Worm (Caenorhabditis elegans) whole organism, early embryonic: ENCODE data around the gene col-10.

Experiments
- B0310.2 ChIP-seq: sonication (generic microtip); optimal IDR thresholded peaks from 2 replicates; lab custom pipeline; 2016; ENCODE audit warnings: mild to moderate bottlenecking, missing genetic modification characterization, missing compliant biosample characterization
- F13C5.2 ChIP-seq: sonication (generic microtip); optimal IDR thresholded peaks from 2 replicates; lab custom pipeline; 2017; ENCODE audit warnings: mild to moderate bottlenecking, missing genetic modification characterization, inconsistent platforms, missing compliant biosample characterization
- aly-1 ChIP-seq: sonication (generic microtip); optimal IDR thresholded peaks from 2 replicates; lab custom pipeline; 2016; ENCODE audit warnings: missing genetic modification characterization, missing compliant biosample characterization
- ama-1 ChIP-seq: fragments of 150-350 bp; optimal IDR thresholded peaks from 2 replicates; lab custom pipeline; 2014
- ceh-13 ChIP-seq: fragments of 200-800 bp; sonication (Bioruptor generic); optimal IDR thresholded peaks from 2 replicates; lab custom pipeline; 2018; ENCODE audit warnings: mild to moderate bottlenecking, missing genetic modification characterization, missing compliant biosample characterization
- ceh-36 ChIP-seq: sonication (generic microtip); optimal IDR thresholded peaks from 2 replicates; lab custom pipeline; 2016; ENCODE audit warnings: missing genetic modification characterization, inconsistent platforms, missing compliant biosample characterization
- ets-7 ChIP-seq: sonication (generic microtip); optimal IDR thresholded peaks from 2 replicates; lab custom pipeline; 2016; ENCODE audit warnings: missing genotype, missing genetic modification characterization, missing compliant biosample characterization
- flt-1 ChIP-seq: fragments of 200-800 bp; sonication (Bioruptor generic); IDR thresholded peaks from 2 replicates; pipeline ENCODE4 v1.3.6; 2022; ENCODE audit warnings: missing genetic modification characterization, missing compliant biosample characterization
- hmbx-1 ChIP-seq: sonication (generic microtip); optimal IDR thresholded peaks from 2 replicates; lab custom pipeline; 2016; ENCODE audit warnings: mild to moderate bottlenecking, missing genetic modification characterization, missing compliant biosample characterization
- hmg-4 ChIP-seq: fragments of 200-800 bp; sonication (Bioruptor generic); optimal IDR thresholded peaks from 2 replicates; lab custom pipeline; 2018; ENCODE audit warnings: mild to moderate bottlenecking, missing genetic modification characterization, missing compliant biosample characterization
- hnd-1 ChIP-seq: sonication (generic microtip); optimal IDR thresholded peaks from 2 replicates; lab custom pipeline; 2016; ENCODE audit warnings: missing genetic modification characterization, missing compliant biosample characterization
- pes-1 ChIP-seq: fragments of 200-800 bp; sonication (Bioruptor generic); IDR thresholded peaks from 2 replicates; pipeline ENCODE4 v1.3.6; 2022; ENCODE audit warnings: missing genetic modification reagents, missing genetic modification characterization, missing compliant biosample characterization
- scrt-1 ChIP-seq: fragments of 200-800 bp; sonication (Bioruptor generic); IDR thresholded peaks from 2 replicates; pipeline ENCODE4 v1.3.6; 2022; ENCODE audit warnings: missing genetic modification characterization, missing compliant biosample characterization
- sea-1 ChIP-seq: fragments of 200-800 bp; sonication (Bioruptor generic); conservative IDR thresholded peaks from 2 replicates; pipeline ENCODE4 v1.3.6; 2022; ENCODE audit warnings: missing genetic modification characterization, missing compliant biosample characterization
- tbx-11 ChIP-seq: fragments of 200-800 bp; sonication (Bioruptor generic); IDR thresholded peaks from 2 replicates; pipeline ENCODE4 v1.3.6; 2022; ENCODE audit warnings: missing genetic modification characterization, missing compliant biosample characterization
- tbx-37 ChIP-seq: fragments of 200-800 bp; sonication (Bioruptor generic); conservative IDR thresholded peaks from 2 replicates; pipeline ENCODE4 v1.3.6; 2022; ENCODE audit warnings: missing genetic modification reagents, missing genetic modification characterization, missing compliant biosample characterization
- tra-4 ChIP-seq: sonication (generic microtip); optimal IDR thresholded peaks from 2 replicates; lab custom pipeline; 2017; ENCODE audit warnings: missing genetic modification characterization, missing compliant biosample characterization

The col-10 gene

ce11 chrV:9165073-9165699 lies at the start of gene col-10:
Gene col-10 (minus strand): TSS chrV:9165307.
- no peak for TF ChIP-seq hnd-1 (tag; lab: Kevin White, UChicago)

DNA sequence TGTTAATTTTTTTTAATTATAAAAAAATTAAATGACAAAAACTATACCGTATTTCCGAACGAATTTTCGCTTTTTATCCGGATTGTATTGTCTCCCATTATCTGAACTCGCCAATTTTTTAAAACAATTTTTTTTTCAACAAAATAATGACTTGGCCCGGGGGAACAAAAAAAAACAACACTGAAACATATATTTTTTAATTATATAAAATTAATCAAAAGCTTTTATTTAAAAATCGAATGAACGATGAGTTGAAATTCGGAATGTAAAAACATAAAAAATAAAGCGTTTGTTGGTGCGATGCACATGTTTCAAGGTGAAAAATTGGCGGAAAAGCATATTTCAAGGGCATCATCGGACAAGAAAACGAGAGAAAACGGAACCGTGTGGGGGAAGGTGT lies 48.4 kb upstream of the col-10 start, which contains the start of gene mdt-27:
Gene mdt-27, minus strand, starts transcription at position 101 of the 400 bp plus-strand sequence.
- TF ChIP-seq F13C5.2 (tag; lab: Kevin White, UChicago) (no peak), sea-1 (no peak), ets-7 (tag; lab: Kevin White, UChicago) (no peak)

DNA sequence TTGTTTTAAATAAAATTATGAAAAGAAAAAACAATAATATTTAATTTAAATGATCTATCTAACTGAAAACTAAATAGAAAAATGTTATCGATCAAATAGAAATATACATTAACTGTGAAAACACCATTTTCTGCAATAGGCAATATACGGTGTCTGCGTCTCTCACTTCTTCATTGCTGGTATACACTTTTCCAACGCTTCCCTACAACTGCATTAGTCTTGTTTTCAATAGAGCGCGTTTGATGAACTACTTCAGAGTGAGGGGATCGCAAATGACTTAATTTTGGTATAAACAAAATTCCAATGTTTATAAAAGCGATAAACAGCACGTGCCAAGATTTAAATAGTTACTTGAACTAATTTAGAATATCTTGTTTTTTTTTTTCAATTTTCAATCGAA lies 47.4 kb upstream of the col-10 start:
- no peak for TF ChIP-seq flt-1 (GFP tag; lab: Robert Waterston, UW)
- no peak for TF ChIP-seq F13C5.2 (tag; lab: Kevin White, UChicago)
- TF ChIP-seq pes-1 (GFP tag; lab: Robert Waterston, UW) = no peak

DNA sequence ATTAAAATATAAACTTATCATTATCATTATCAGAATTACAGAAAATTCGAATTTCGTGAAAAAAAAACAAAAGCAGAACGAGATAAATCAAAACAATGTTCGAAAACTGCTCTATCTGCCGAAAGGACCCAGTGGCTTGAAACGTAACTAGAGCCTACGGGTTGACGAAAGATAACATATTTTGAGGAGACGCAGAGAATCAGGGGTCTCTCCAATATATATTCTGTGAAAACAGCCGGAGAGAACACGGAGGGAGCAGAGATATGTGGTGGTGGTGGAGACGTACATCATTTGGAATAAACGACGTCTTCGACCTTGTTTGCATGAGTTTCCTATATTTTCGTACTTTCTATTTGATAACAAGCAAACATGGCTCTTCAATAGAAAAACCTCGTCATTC lies 43.8 kb upstream of the col-10 start:
- TF ChIP-seq hmbx-1 (tag; lab: Kevin White, UChicago) = no peak
- no peak for TF ChIP-seq B0310.2 (tag; lab: Kevin White, UChicago)
- TF ChIP-seq sea-1 = no peak
- TF ChIP-seq tbx-11 (GFP tag; lab: Robert Waterston, UW) = no peak
- no peak for TF ChIP-seq ama-1 (lab: Kevin White, UChicago)
- TF ChIP-seq hmg-4 (GFP tag; lab: Kevin White, UChicago) = no peak
- no peak for TF ChIP-seq hnd-1 (tag; lab: Kevin White, UChicago)
- no peak for TF ChIP-seq ceh-36 (tag; lab: Kevin White, UChicago)
- TF ChIP-seq pes-1 (GFP tag; lab: Robert Waterston, UW) = no peak
- no peak for TF ChIP-seq scrt-1 (GFP tag; lab: Robert Waterston, UW)

- TF ChIP-seq hnd-1 (tag; lab: Kevin White, UChicago) = no peak
- no peak for TF ChIP-seq aly-1 (tag; lab: Kevin White, UChicago)
- no peak for TF ChIP-seq ceh-36 (tag; lab: Kevin White, UChicago)
- no peak for TF ChIP-seq hmg-4 (GFP tag; lab: Kevin White, UChicago)
These were observed 42.3 kb upstream of the col-10 start, which contains the start of gene inx-10 for ce11 chrV:9207377-9207776. Gene inx-10 (minus strand): TSS chrV:9207477.

DNA sequence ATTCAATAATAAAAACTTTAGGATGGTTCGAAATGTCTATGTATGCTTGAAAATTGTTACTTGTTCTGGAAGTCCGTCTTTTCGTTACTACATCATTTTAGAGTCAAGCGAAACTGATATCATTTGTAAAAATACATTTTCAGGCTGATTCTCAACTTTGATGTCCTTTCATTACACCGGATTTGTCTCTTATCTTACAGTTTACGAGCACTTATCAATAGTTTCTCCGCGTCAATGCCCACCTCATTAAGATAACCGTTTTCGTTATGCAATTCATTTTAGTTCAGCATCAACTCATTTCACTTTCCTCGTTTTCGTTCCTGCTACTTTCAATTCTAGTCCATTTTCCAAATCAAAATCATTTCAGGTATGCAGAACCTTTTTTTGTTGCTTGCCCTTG lies 37.6 kb upstream of the col-10 start, which contains the start of gene asp-2:
Gene asp-2, plus strand, starts transcription at position 368 of the 400 bp plus-strand sequence.
- TF ChIP-seq ceh-36 (tag; lab: Kevin White, UChicago) (no peak), pes-1 (GFP tag; lab: Robert Waterston, UW) (no peak), aly-1 (tag; lab: Kevin White, UChicago) (no peak), ets-7 (tag; lab: Kevin White, UChicago) (no peak), hnd-1 (tag; lab: Kevin White, UChicago) (no peak), hmbx-1 (tag; lab: Kevin White, UChicago) (no peak), sea-1 (no peak), hmg-4 (GFP tag; lab: Kevin White, UChicago) (no peak), tra-4 (tag; lab: Kevin White, UChicago) (no peak), B0310.2 (tag; lab: Kevin White, UChicago) (no peak), ceh-13 (GFP tag; lab: Kevin White, UChicago) (no peak), tbx-11 (GFP tag; lab: Robert Waterston, UW) (no peak), scrt-1 (GFP tag; lab: Robert Waterston, UW) (no peak), flt-1 (GFP tag; lab: Robert Waterston, UW) (no peak), ama-1 (lab: Kevin White, UChicago) (no peak)

DNA sequence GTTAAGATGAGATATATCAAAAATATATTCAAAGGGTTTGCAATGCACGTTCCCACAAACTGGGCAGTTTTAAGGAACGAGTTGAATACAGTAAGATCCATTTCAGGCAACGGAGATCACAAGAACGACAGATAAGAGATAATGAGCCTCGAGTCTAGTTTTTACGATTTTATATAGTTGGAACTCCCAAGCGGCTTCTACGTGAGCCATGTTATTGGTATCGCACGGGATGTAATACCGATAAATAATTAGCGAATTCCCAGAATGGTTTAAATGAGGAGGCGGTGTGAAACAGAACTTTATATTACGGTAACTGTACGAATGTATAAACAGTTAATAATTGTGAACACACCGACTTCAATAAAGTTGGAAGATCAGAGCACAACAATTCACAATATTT lies 33.8 kb upstream of the col-10 start, which contains the start of gene str-177:
Gene str-177, minus strand, starts transcription at position 101 of the 400 bp plus-strand sequence.
- TF ChIP-seq hnd-1 (tag; lab: Kevin White, UChicago) (no peak), tra-4 (tag; lab: Kevin White, UChicago) (no peak), F13C5.2 (tag; lab: Kevin White, UChicago) (no peak), B0310.2 (tag; lab: Kevin White, UChicago) (no peak), tbx-37 (GFP tag; lab: Robert Waterston, UW) (no peak), ceh-36 (tag; lab: Kevin White, UChicago) (no peak)

ce11 chrV:9197121-9197520 lies 32.0 kb upstream of the col-10 start, which contains the start of gene C24B5.4:
Gene C24B5.4 (minus strand): TSS chrV:9197326.
- no peak for TF ChIP-seq tbx-11 (GFP tag; lab: Robert Waterston, UW)
- no peak for TF ChIP-seq tbx-37 (GFP tag; lab: Robert Waterston, UW)
- no peak for TF ChIP-seq hmbx-1 (tag; lab: Kevin White, UChicago)
- no peak for TF ChIP-seq tra-4 (tag; lab: Kevin White, UChicago)
- TF ChIP-seq flt-1 (GFP tag; lab: Robert Waterston, UW) = no peak
- no peak for TF ChIP-seq scrt-1 (GFP tag; lab: Robert Waterston, UW)
- no peak for TF ChIP-seq sea-1
- no peak for TF ChIP-seq ceh-13 (GFP tag; lab: Kevin White, UChicago)
- no peak for TF ChIP-seq ets-7 (tag; lab: Kevin White, UChicago)
- TF ChIP-seq B0310.2 (tag; lab: Kevin White, UChicago) = no peak
- TF ChIP-seq ceh-36 (tag; lab: Kevin White, UChicago) = no peak
- TF ChIP-seq pes-1 (GFP tag; lab: Robert Waterston, UW) = no peak
- no peak for TF ChIP-seq ama-1 (lab: Kevin White, UChicago)
